Fruit fly (Drosophila melanogaster): ENCODE results near the gene CG12818.

dm6 chr3R:10379409-10379808, 48.0 kb downstream of the CG12818 start:
- TF ChIP-seq cyc (GFP tag; optimal IDR thresholded peaks at IDR 0.05) (no peak), CG10631 (GFP tag; optimal IDR thresholded peaks at IDR 0.05) (no peak), Ets96B (tag; optimal IDR thresholded peaks at IDR 0.05) (no peak), achi (GFP tag; optimal IDR thresholded peaks at IDR 0.05) (no peak), salr (GFP tag; optimal IDR thresholded peaks at IDR 0.05) (no peak)
